Fruit fly (Drosophila melanogaster) whole organism, prepupa: ENCODE data around the gene CG15024.

ENCODE experiments used
- Blimp-1 ChIP-seq: fragments of 200-800 bp; sonication (Bioruptor generic); optimal IDR thresholded peaks from 3 replicates; lab custom pipeline; 2017; ENCODE audit warnings: missing biosample characterization, missing genetic modification characterization, mild to moderate bottlenecking, moderate library complexity, missing genetic modification reagents
- CG6276 ChIP-seq: fragments of 200-800 bp; sonication (Bioruptor generic); optimal IDR thresholded peaks from 2 replicates; lab custom pipeline; 2017; ENCODE audit warnings: missing biosample characterization, mild to moderate bottlenecking, missing genetic modification characterization
- CG6854 ChIP-seq: fragments of 200-800 bp; sonication (Bioruptor generic); optimal IDR thresholded peaks from 2 replicates; lab custom pipeline; 2017; ENCODE audit warnings: missing biosample characterization, mild to moderate bottlenecking, missing genetic modification characterization
- CG8119 ChIP-seq: fragments of 200-800 bp; sonication (Bioruptor generic); IDR thresholded peaks from 3 replicates; pipeline ENCODE4 v1.3.6; 2022; ENCODE audit warnings: missing biosample characterization, missing genetic modification characterization
- Eip75B ChIP-seq: fragments of 200-800 bp; sonication (Bioruptor generic); optimal IDR thresholded peaks from 3 replicates; lab custom pipeline; 2016; ENCODE audit warnings: missing biosample characterization, missing genetic modification characterization
- Hr38 ChIP-seq: sonication (Bioruptor generic); optimal IDR thresholded peaks from 2 replicates; lab custom pipeline; 2016; ENCODE audit warnings: missing biosample characterization, missing genetic modification characterization
- Hr4 ChIP-seq: fragments of 200-800 bp; sonication (Bioruptor generic); optimal IDR thresholded peaks from 3 replicates; lab custom pipeline; 2016; ENCODE audit warnings: missing biosample characterization, missing genetic modification characterization
- dsx ChIP-seq: fragments of 200-800 bp; optimal IDR thresholded peaks from 3 replicates; lab custom pipeline; 2019; ENCODE audit warnings: missing biosample characterization, mild to moderate bottlenecking, missing genetic modification characterization, moderate library complexity; ENCODE audit not compliant: poor library complexity, severe bottlenecking
- esn ChIP-seq: fragments of 200-800 bp; sonication (Bioruptor generic); optimal IDR thresholded peaks from 2 replicates; lab custom pipeline; 2016; ENCODE audit warnings: missing biosample characterization, mild to moderate bottlenecking, missing genetic modification characterization, moderate library complexity
- spab ChIP-seq: fragments of 200-800 bp; sonication (Bioruptor generic); optimal IDR thresholded peaks from 2 replicates; lab custom pipeline; 2017; ENCODE audit warnings: missing biosample characterization, mild to moderate bottlenecking, missing genetic modification characterization, missing genetic modification reagents

DNA sequence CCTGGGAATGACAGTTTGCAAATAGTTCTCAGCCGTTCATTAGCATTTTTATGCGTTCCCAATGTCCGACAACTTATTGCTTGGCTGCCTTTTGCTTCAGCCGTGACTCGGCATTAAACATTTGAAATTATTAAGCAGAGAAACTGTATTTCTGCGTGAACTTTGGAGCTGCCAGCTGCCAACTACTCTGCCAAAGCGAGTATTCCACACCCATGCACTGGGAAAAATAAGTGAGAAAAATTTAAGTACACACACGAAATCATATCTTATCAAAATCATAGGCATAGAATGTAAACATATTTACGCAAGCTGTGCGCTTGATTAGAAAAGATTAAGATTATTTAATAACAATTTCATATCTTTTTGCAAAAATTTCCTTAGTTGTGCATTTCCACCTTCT lies 50.6 kb downstream of the CG15024 start:
- TF ChIP-seq CG8119 (GFP tag; lab: Robert Waterston, UW) (peak; percentile 33; the same call in 2 of the 3 replicates), Eip75B (GFP tag; lab: Kevin White, UChicago) (no peak), Hr38 (GFP tag; lab: Kevin White, UChicago) (no peak), spab (GFP tag; lab: Kevin White, UChicago) (no peak), CG6854 (GFP tag; lab: Kevin White, UChicago) (no peak), dsx (GFP tag; lab: Kevin White, UChicago) (no peak), Blimp-1 (no peak), CG6276 (GFP tag; lab: Kevin White, UChicago) (peak; percentile 32), esn (no peak), Hr4 (GFP tag; lab: Kevin White, UChicago) (peak; percentile 48)
